Fruit fly (Drosophila melanogaster) whole organism, adult: ENCODE measurements around the gene prc.

ENCODE experiments used
- CG11617 ChIP-seq: fragments of 200-800 bp; sonication (Bioruptor generic); optimal IDR thresholded peaks from 2 replicates; lab custom pipeline; 2017; ENCODE audit warnings: mild to moderate bottlenecking, missing biosample characterization, missing genetic modification reagents, missing genetic modification characterization
- CG33017 ChIP-seq: fragments of 200-800 bp; sonication (Bioruptor generic); optimal IDR thresholded peaks from 2 replicates; lab custom pipeline; 2018; ENCODE audit warnings: missing biosample characterization, mild to moderate bottlenecking, missing genetic modification characterization, moderate library complexity
- CG5204 ChIP-seq: fragments of 200-800 bp; sonication (Bioruptor generic); optimal IDR thresholded peaks from 2 replicates; lab custom pipeline; 2016; ENCODE audit warnings: missing biosample characterization, missing genetic modification characterization
- Clk ChIP-seq: fragments of 200-800 bp; sonication (Bioruptor generic); optimal IDR thresholded peaks from 2 replicates; lab custom pipeline; 2017; ENCODE audit warnings: missing biosample characterization, missing genetic modification characterization
- cnc ChIP-seq, 2 experiments: fragments of >200 bp; optimal IDR thresholded peaks; 2 replicates each; lab custom pipeline; 2017

dm6 chr3L:11953783-11954182, 12.1 kb downstream of the prc start, which contains the start of gene CG7248:
- TF ChIP-seq CG11617 (GFP tag; lab: Kevin White, UChicago) (no peak), CG5204 (GFP tag; lab: Kevin White, UChicago) (no peak), CG33017 (tag; lab: Kevin White, UChicago) (no peak), cnc (optimal IDR thresholded peaks at IDR 0.05; lab: Kevin White, UChicago) (no peak), Clk (GFP tag; lab: Kevin White, UChicago) (no peak)
